Worm (Caenorhabditis elegans): ENCODE data around the gene F32D8.8.

Gene F32D8.8

DNA sequence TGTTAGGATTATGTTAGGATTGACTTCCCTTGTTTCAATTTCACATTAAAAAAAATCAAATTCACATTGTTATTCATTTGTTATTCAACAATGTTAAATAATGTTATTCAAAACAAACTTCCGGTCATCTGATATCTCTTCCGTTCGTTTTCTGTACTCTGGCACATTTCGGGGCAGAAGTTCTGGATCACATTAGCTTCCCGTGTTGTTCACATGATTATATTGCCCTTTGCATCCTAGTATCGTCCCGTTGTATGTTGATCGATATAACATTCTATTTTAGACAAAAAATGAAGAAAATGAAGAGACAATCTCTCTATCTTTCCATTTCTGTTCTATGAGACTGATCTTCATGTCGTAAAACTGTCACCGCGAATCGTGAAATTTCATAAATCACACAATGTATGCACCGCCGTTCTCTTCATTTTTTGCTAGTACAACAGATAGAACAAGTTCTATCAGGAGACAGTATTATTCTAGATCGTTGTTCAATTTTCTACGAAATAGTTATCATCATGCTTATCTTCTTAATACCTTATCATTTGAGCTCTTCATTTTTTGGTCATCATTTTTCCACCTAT lies 37.5 kb upstream of the F32D8.8 start:
- no peak for TF ChIP-seq ztf-29 (GFP tag; IDR thresholded peaks at IDR 0.05)

DNA sequence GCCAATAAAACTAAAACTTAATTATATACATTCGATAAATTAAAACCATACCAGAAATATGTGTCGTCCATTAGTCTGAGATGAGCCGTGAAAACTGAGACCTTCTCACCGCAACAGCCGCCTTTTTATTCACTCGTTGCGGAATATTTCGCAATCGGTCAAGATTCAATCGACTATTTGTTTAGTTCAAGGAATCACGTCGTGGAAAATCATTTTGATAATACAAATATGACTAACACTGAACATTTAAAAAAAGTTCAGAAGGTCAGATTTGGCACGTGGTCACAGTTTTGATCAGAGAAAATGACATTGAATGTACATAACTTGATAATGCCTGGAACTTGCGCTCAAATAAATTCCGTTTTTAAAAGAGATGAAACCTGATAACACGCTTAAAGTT lies 36.2 kb upstream of the F32D8.8 start, which contains the start of gene F17C11.11:
Gene F17C11.11 (minus strand): TSS at position 79 of the 400 bp plus-strand sequence.
- TF ChIP-seq ztf-29 (GFP tag; IDR thresholded peaks at IDR 0.05) = no peak
- no peak for TF ChIP-seq med-1 (GFP tag; optimal IDR thresholded peaks at IDR 0.05; ENCODE audit: insufficient read depth)
- TF ChIP-seq ztf-23 (GFP tag; IDR thresholded peaks at IDR 0.05) = no peak
- no peak for TF ChIP-seq klf-2 (GFP tag; conservative IDR thresholded peaks at IDR 0.05)
- TF ChIP-seq flt-1 (GFP tag; IDR thresholded peaks at IDR 0.05) = no peak
- TF ChIP-seq tab-1 (GFP tag; IDR thresholded peaks at IDR 0.05) = no peak
- TF ChIP-seq T22C8.4 (GFP tag; IDR thresholded peaks at IDR 0.05) = no peak
- TF ChIP-seq ref-1 (GFP tag; conservative IDR thresholded peaks at IDR 0.05) = no peak
- no peak for TF ChIP-seq cog-1 (tag; optimal IDR thresholded peaks at IDR 0.05)

DNA sequence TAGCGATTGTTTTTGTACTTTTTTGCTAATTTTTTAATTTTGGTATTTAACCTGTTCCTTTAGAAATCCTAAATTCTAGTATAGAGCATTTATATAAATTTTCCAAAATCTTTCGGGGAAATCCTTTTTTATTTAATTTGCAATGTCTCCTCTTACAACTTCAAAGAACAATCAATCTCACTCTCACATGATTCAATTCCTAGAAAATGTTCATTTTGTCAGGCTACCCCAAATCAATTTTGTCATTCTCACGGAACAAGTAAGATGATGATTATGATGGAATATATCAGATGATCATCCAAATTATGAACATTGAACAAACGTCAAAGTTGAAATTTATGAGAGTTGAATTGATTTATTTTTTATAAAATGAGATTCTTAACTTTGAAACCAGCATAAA lies 34.7 kb upstream of the F32D8.8 start:
- no peak for TF ChIP-seq ztf-23 (GFP tag; IDR thresholded peaks at IDR 0.05)
- TF ChIP-seq med-1 (GFP tag; optimal IDR thresholded peaks at IDR 0.05; ENCODE audit: insufficient read depth) = no peak
- no peak for TF ChIP-seq T22C8.4 (GFP tag; IDR thresholded peaks at IDR 0.05)
- TF ChIP-seq ref-1 (GFP tag; conservative IDR thresholded peaks at IDR 0.05) = no peak
- TF ChIP-seq ztf-29 (GFP tag; IDR thresholded peaks at IDR 0.05) = no peak
- no peak for TF ChIP-seq cog-1 (tag; optimal IDR thresholded peaks at IDR 0.05)
- TF ChIP-seq tab-1 (GFP tag; IDR thresholded peaks at IDR 0.05) = no peak
- no peak for TF ChIP-seq klf-2 (GFP tag; conservative IDR thresholded peaks at IDR 0.05)

DNA sequence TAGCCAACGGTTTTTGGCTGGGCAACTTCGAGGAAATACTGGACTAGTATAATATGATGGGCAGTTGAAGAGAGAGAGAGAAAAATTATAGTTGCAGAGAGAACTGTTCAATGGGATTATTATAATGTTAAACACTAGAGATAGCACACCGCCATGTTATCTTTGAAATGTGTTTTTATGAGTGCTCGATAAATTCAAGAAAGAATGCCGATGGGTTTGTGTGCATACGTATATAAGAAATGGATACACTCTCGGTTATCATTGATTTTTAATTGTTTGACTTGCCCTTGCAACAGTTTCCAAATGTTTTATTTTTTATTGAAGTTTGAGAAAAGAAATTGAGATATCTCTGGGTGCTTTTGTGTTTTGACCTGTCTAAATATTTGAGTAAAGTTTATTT lies 34.1 kb upstream of the F32D8.8 start, which contains the start of gene F17C11.12:
Gene F17C11.12 (minus strand): TSS at position 240 of the 400 bp plus-strand sequence.
- no peak for TF ChIP-seq ztf-29 (GFP tag; IDR thresholded peaks at IDR 0.05)
- TF ChIP-seq T22C8.4 (GFP tag; IDR thresholded peaks at IDR 0.05) = no peak
- no peak for TF ChIP-seq klf-2 (GFP tag; conservative IDR thresholded peaks at IDR 0.05)
- no peak for TF ChIP-seq cog-1 (tag; optimal IDR thresholded peaks at IDR 0.05)
- TF ChIP-seq ref-1 (GFP tag; conservative IDR thresholded peaks at IDR 0.05) = no peak

DNA sequence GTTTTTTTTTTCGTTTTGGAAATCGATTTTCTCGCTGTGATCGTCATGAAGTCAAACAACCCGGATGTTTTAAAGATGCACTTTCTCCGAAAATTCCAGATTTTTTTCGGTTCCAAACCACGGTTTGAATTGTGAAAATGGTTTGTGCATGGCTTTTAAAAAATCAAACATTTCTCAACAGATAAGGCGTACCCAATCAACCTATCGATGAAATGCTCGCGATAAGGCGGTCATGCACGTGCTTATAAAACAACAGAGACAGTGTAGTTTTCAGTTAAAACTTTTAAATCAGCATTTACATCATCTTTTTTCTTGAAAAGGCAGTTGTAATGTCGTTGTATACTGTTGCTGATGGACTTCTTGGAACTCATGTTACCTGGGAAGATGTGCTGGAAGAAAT lies 29.8 kb upstream of the F32D8.8 start, which contains the start of gene F58B4.5:
Gene F58B4.5 (plus strand): TSS at position 283 of the 400 bp plus-strand sequence.
- TF ChIP-seq T22C8.4 (GFP tag; IDR thresholded peaks at IDR 0.05) = no peak
- TF ChIP-seq tab-1 (GFP tag; IDR thresholded peaks at IDR 0.05) = no peak
- TF ChIP-seq ref-1 (GFP tag; conservative IDR thresholded peaks at IDR 0.05) = no peak
- TF ChIP-seq med-1 (GFP tag; optimal IDR thresholded peaks at IDR 0.05; ENCODE audit: insufficient read depth) = no peak
- TF ChIP-seq ztf-23 (GFP tag; IDR thresholded peaks at IDR 0.05) = no peak
- TF ChIP-seq flt-1 (GFP tag; IDR thresholded peaks at IDR 0.05) = no peak
- TF ChIP-seq ztf-29 (GFP tag; IDR thresholded peaks at IDR 0.05) = no peak
- TF ChIP-seq klf-2 (GFP tag; conservative IDR thresholded peaks at IDR 0.05) = no peak
- no peak for TF ChIP-seq cog-1 (tag; optimal IDR thresholded peaks at IDR 0.05)

DNA sequence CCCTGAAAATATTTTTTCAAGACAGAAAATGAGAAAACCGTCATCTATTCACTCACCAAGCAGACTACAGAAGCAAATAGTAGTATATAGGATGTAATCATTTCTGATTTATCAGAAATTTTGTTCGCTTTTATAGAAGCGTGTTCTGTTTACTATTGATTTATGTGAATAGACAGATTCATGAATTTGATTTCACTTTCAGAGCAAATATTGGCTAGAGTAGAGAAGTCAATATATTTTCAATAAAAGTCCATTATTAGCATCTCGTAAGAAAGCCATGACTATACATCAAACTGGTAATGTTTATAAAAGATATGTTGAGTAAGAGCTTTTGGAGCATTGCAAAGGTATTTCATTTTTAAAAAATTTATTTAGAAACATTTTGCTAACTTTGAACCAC lies 28.6 kb upstream of the F32D8.8 start, which contains the start of gene scvp-1:
Gene scvp-1 (minus strand): TSS at position 101 of the 400 bp plus-strand sequence.
- no peak for TF ChIP-seq med-1 (GFP tag; optimal IDR thresholded peaks at IDR 0.05; ENCODE audit: insufficient read depth)
- no peak for TF ChIP-seq ztf-23 (GFP tag; IDR thresholded peaks at IDR 0.05)
- no peak for TF ChIP-seq T22C8.4 (GFP tag; IDR thresholded peaks at IDR 0.05)
- TF ChIP-seq ref-1 (GFP tag; conservative IDR thresholded peaks at IDR 0.05) = no peak
- no peak for TF ChIP-seq ztf-29 (GFP tag; IDR thresholded peaks at IDR 0.05)
- no peak for TF ChIP-seq cog-1 (tag; optimal IDR thresholded peaks at IDR 0.05)
- TF ChIP-seq klf-2 (GFP tag; conservative IDR thresholded peaks at IDR 0.05) = no peak
- no peak for TF ChIP-seq tab-1 (GFP tag; IDR thresholded peaks at IDR 0.05)
- TF ChIP-seq flt-1 (GFP tag; IDR thresholded peaks at IDR 0.05) = no peak

DNA sequence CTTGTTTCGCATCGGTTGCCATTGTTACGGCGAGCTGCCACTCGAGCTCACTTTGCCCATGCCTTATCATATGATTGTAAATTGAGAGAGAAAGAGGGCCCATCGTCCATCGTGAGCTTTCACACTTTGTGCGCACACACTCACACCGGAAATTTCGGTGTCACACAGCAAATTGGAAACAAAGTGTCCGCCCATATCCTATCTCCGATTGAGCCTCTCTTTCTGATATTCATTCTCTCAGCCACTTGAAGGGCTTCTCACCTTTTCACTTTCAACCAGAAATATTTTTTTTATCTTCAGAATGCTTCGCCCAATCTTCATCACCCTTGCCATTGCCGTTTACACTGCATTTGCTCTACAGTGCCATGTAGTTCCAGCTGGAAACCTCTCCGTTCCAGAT lies 26.9 kb upstream of the F32D8.8 start, which contains the start of gene F58B4.3:
Gene F58B4.3 (plus strand): TSS at position 301 of the 400 bp plus-strand sequence.
- TF ChIP-seq ztf-29 (GFP tag; IDR thresholded peaks at IDR 0.05) = no peak
- TF ChIP-seq ref-1 (GFP tag; conservative IDR thresholded peaks at IDR 0.05) = no peak
- TF ChIP-seq flt-1 (GFP tag; IDR thresholded peaks at IDR 0.05) = no peak
- TF ChIP-seq tab-1 (GFP tag; IDR thresholded peaks at IDR 0.05) = no peak
- no peak for TF ChIP-seq ztf-23 (GFP tag; IDR thresholded peaks at IDR 0.05)
- TF ChIP-seq med-1 (GFP tag; optimal IDR thresholded peaks at IDR 0.05; ENCODE audit: insufficient read depth) = no peak
- no peak for TF ChIP-seq T22C8.4 (GFP tag; IDR thresholded peaks at IDR 0.05)
- no peak for TF ChIP-seq klf-2 (GFP tag; conservative IDR thresholded peaks at IDR 0.05)
- no peak for TF ChIP-seq cog-1 (tag; optimal IDR thresholded peaks at IDR 0.05)

DNA sequence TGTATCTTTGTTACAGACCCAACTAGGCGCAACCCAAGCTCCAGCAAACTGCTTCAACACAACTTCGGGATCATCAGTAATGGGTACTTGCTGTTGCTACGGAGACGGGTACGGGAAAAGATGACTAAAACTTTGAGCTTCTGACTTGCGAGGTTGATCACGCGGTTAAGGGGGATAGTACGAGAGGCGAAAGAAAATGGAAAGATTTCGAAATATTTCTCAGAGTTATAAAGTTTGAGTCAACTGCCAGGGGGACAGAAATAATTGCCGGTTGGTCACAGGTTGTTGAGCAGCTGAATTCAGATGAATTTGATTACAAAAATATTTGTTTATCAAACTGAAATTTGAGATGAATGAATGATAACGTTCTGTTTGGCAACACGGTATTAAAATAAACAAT lies 23.1 kb upstream of the F32D8.8 start:
- TF ChIP-seq med-1 (GFP tag; optimal IDR thresholded peaks at IDR 0.05; ENCODE audit: insufficient read depth) (no peak), ztf-23 (GFP tag; IDR thresholded peaks at IDR 0.05) (no peak), T22C8.4 (GFP tag; IDR thresholded peaks at IDR 0.05) (no peak), flt-1 (GFP tag; IDR thresholded peaks at IDR 0.05) (no peak), tab-1 (GFP tag; IDR thresholded peaks at IDR 0.05) (no peak), klf-2 (GFP tag; conservative IDR thresholded peaks at IDR 0.05) (no peak), cog-1 (tag; optimal IDR thresholded peaks at IDR 0.05) (no peak), ref-1 (GFP tag; conservative IDR thresholded peaks at IDR 0.05) (no peak), ztf-29 (GFP tag; IDR thresholded peaks at IDR 0.05) (no peak)

DNA sequence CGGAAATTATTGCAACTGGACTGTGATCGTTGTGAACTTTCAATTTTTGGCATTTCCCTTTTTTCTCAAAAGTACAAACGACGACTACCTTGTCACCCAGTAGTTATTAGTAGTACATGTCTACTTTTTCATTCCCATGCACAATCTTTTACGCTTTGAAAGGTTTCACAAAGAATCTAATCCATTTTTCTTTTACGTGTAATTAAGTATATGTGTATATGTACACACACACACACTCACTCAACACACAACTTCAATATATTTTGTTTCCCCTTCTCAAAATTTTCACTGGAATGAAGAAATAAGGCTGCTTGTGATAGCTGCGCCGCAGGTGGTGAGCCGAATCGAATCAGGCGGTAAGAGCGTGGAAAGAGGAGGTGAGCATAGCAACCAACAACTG lies 22.1 kb upstream of the F32D8.8 start, which contains the start of gene F58B4.6:
Gene F58B4.6 (plus strand): TSS at position 301 of the 400 bp plus-strand sequence.
- TF ChIP-seq T22C8.4 (GFP tag; IDR thresholded peaks at IDR 0.05) (no peak), med-1 (GFP tag; optimal IDR thresholded peaks at IDR 0.05; ENCODE audit: insufficient read depth) (no peak), tab-1 (GFP tag; IDR thresholded peaks at IDR 0.05) (no peak), klf-2 (GFP tag; conservative IDR thresholded peaks at IDR 0.05) (no peak), ztf-29 (GFP tag; IDR thresholded peaks at IDR 0.05) (no peak), ref-1 (GFP tag; conservative IDR thresholded peaks at IDR 0.05) (no peak), flt-1 (GFP tag; IDR thresholded peaks at IDR 0.05) (no peak), cog-1 (tag; optimal IDR thresholded peaks at IDR 0.05) (no peak)

DNA sequence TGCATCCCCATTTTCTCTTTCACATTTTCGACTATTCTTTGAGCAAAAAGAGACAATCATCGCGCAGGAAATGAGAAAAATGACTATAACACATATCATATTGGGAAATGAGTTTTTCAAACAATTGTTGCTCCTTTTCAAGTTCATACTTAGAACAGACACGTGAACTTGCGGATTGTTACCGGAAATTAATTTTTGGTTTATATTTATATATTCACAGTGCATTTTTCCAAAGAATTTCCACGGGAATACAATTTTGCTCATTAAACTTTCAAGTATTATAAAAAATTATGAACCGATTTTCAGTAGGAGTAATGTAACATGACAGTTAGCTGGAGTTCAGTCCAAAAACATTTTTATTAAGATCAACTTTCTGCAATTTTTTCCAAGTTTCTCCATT lies 20.6 kb upstream of the F32D8.8 start, which contains the start of gene F58B4.7:
Gene F58B4.7 (minus strand): TSS at position 101 of the 400 bp plus-strand sequence.
- no peak for TF ChIP-seq klf-2 (GFP tag; conservative IDR thresholded peaks at IDR 0.05)
- TF ChIP-seq ref-1 (GFP tag; conservative IDR thresholded peaks at IDR 0.05) = no peak
- no peak for TF ChIP-seq ztf-29 (GFP tag; IDR thresholded peaks at IDR 0.05)
- TF ChIP-seq ztf-23 (GFP tag; IDR thresholded peaks at IDR 0.05) = no peak
- no peak for TF ChIP-seq flt-1 (GFP tag; IDR thresholded peaks at IDR 0.05)
- no peak for TF ChIP-seq T22C8.4 (GFP tag; IDR thresholded peaks at IDR 0.05)
- TF ChIP-seq cog-1 (tag; optimal IDR thresholded peaks at IDR 0.05) = no peak
- TF ChIP-seq tab-1 (GFP tag; IDR thresholded peaks at IDR 0.05) = no peak
- TF ChIP-seq med-1 (GFP tag; optimal IDR thresholded peaks at IDR 0.05; ENCODE audit: insufficient read depth) = no peak

All from whole organism, midembryonic.